Fruit fly (Drosophila melanogaster): ENCODE measurements around the gene CG43386.
A peak's percentile ranks its signal among the peaks of the same experiment; 100 is the strongest.

DNA sequence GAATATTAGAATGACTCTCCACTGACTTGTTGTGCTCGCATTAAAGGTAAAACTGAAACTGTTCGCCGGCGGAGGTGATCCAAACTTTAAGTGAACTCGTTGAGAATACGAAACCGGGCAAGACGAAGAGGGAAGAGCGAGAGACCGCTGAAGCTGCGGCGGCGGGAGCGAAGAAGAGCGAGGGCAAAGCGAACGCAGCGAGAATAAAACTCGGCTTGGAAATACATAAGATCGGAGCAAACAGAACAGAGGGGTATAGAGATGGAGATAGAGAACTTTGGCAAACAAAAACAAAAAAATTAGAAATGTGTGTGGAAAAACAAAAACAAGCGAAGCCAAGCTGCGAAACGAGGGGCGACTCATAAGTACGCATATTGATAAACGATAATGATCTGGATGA, 46.3 kb downstream of the CG43386 start, which contains the start of gene Idgf4:
- TF ChIP-seq CG10348 (GFP tag; IDR thresholded peaks at IDR 0.05) = no peak
- TF ChIP-seq CG32121 (GFP tag; IDR thresholded peaks at IDR 0.05) = peak; percentile 30; the same call in 1 of the 2 replicates
- peak; percentile 4 for TF ChIP-seq CG8301 (tag; optimal IDR thresholded peaks at IDR 0.05)
- no peak for TF ChIP-seq D1 (tag; optimal IDR thresholded peaks at IDR 0.05)
- no peak for TF ChIP-seq CG13204 (GFP tag; optimal IDR thresholded peaks at IDR 0.05)
- no peak for TF ChIP-seq EcR (GFP tag; optimal IDR thresholded peaks at IDR 0.05)
- no peak for TF ChIP-seq fd96Ca (GFP tag; IDR thresholded peaks at IDR 0.05)
